Worm (Caenorhabditis elegans): Measurements from ENCODE around the gene sqv-2.

DNA sequence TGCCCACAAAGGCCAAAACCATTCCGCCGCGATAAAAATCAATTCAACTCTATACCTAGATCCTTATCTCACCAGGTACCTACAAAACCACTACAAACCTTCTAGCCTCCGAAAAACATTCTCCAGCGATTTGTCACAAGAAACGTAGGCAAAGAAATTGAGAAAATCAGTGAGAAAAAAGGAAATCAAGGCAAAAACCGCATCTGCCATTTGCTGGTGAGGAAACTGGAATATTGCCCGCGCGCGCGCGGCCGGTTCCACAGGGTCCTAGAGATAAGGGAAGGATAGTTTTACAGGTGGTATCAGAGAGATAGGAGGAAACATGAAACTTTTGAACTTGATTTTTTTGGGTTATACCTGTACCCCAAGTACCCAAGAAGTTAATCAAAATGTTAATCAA lies 36.6 kb downstream of the sqv-2 start:
- TF ChIP-seq grh-1 (GFP tag; IDR thresholded peaks at IDR 0.05), result no peak
- no peak for TF ChIP-seq jun-1 (tag; optimal IDR thresholded peaks at IDR 0.05)
- no peak for TF ChIP-seq dpl-1 (GFP tag; optimal IDR thresholded peaks at IDR 0.05)
- TF ChIP-seq fkh-10 (GFP tag; optimal IDR thresholded peaks at IDR 0.05), result no peak
- TF ChIP-seq F16B12.6 (tag; optimal IDR thresholded peaks at IDR 0.05), result no peak
- peak; percentile 7 for TF ChIP-seq snu-23 (GFP tag; optimal IDR thresholded peaks at IDR 0.05)
- no peak for TF ChIP-seq mdl-1 (tag; optimal IDR thresholded peaks at IDR 0.05)
- no peak for TF ChIP-seq ceh-82 (tag; optimal IDR thresholded peaks at IDR 0.05)
